Fruit fly (Drosophila melanogaster) whole organism, wandering third instar larva: ENCODE data around the gene Irk2.
A peak's percentile ranks its signal among the peaks of the same experiment; 100 is the strongest.

Experiments
- Abd-B ChIP-seq: fragments of >200 bp; optimal IDR thresholded peaks from 2 replicates; lab custom pipeline; 2017; ENCODE audit warnings: missing biosample characterization, missing genetic modification characterization
- CG9705 ChIP-seq: fragments of 200-800 bp; sonication (Bioruptor generic); optimal IDR thresholded peaks from 2 replicates; lab custom pipeline; 2018; ENCODE audit warnings: missing biosample characterization, mild to moderate bottlenecking, missing genetic modification characterization
- CrebA ChIP-seq: fragments of 200-800 bp; sonication (Bioruptor generic); optimal IDR thresholded peaks from 2 replicates; lab custom pipeline; 2016; ENCODE audit warnings: missing biosample characterization, mild to moderate bottlenecking, missing genetic modification characterization, borderline replicate concordance
- Dfd ChIP-seq: fragments of >200 bp; optimal IDR thresholded peaks from 2 replicates; lab custom pipeline; 2017; ENCODE audit warnings: missing biosample characterization, missing genetic modification characterization
- Dif ChIP-seq: fragments of 200-275, 200-300 bp; sonication (Bioruptor generic); optimal IDR thresholded peaks from 2 replicates; lab custom pipeline; 2018; ENCODE audit warnings: missing biosample characterization, missing genetic modification characterization; ENCODE audit not compliant: partially characterized antibody
- GATAd ChIP-seq: sonication (Bioruptor generic); optimal IDR thresholded peaks from 2 replicates; lab custom pipeline; 2016; ENCODE audit warnings: missing biosample characterization, missing genetic modification characterization
- HLH106 ChIP-seq: fragments of 200-800 bp; optimal IDR thresholded peaks from 3 replicates; lab custom pipeline; 2019; ENCODE audit warnings: missing biosample characterization, mild to moderate bottlenecking, missing genetic modification characterization, moderate library complexity
- Hnf4 ChIP-seq: fragments of 200-800 bp; sonication (Bioruptor generic); optimal IDR thresholded peaks from 2 replicates; lab custom pipeline; 2016; ENCODE audit warnings: missing biosample characterization, mild to moderate bottlenecking, missing genetic modification characterization
- Hr78 ChIP-seq: fragments of >200 bp; optimal IDR thresholded peaks from 2 replicates; lab custom pipeline; 2017; ENCODE audit warnings: missing biosample characterization, missing genetic modification characterization
- Hr83 ChIP-seq: fragments of 200-300 bp; sonication (Bioruptor generic); optimal IDR thresholded peaks from 2 replicates; lab custom pipeline; 2016; ENCODE audit warnings: missing biosample characterization, mild to moderate bottlenecking, missing genetic modification characterization, moderate library complexity; ENCODE audit not compliant: poor library complexity, severe bottlenecking
- Jra ChIP-seq: sonication (Bioruptor generic); optimal IDR thresholded peaks from 2 replicates; lab custom pipeline; 2016; ENCODE audit warnings: missing biosample characterization, missing genetic modification characterization
- Mio ChIP-seq: sonication (Bioruptor generic); optimal IDR thresholded peaks from 2 replicates; lab custom pipeline; 2016; ENCODE audit warnings: missing biosample characterization, missing genetic modification characterization
- Myc ChIP-seq: fragments of >200 bp; optimal IDR thresholded peaks from 2 replicates; lab custom pipeline; 2017
- N ChIP-seq: fragments of >200 bp; optimal IDR thresholded peaks from 2 replicates; lab custom pipeline; 2018; ENCODE audit warnings: missing biosample characterization, missing external identifiers, missing genetic modification characterization
- Vsx2 ChIP-seq: fragments of 200-300, 225-300 bp; sonication (Bioruptor generic); optimal IDR thresholded peaks from 2 replicates; lab custom pipeline; 2018; ENCODE audit warnings: missing biosample characterization, missing genetic modification characterization; ENCODE audit not compliant: partially characterized antibody
- br ChIP-seq: fragments of 200-800 bp; sonication (Bioruptor generic); optimal IDR thresholded peaks from 2 replicates; lab custom pipeline; 2016; ENCODE audit warnings: missing biosample characterization, missing genetic modification characterization
- dl ChIP-seq, 2 experiments: fragments of 175-275, 200-275 bp in 1 of 2; fragments of 200-275 bp in 1 of 2; sonication (Bioruptor generic); optimal IDR thresholded peaks; lab custom pipeline; 2018; ENCODE audit warnings: mild to moderate bottlenecking in 2 of 2, missing biosample characterization in 2 of 2, missing genetic modification characterization in 2 of 2, moderate library complexity in 2 of 2; ENCODE audit not compliant: partially characterized antibody in 2 of 2, insufficient read depth in 1 of 2
- dmrt93B ChIP-seq: fragments of 200-800 bp; sonication (Bioruptor generic); optimal IDR thresholded peaks from 2 replicates; lab custom pipeline; 2018; ENCODE audit warnings: missing biosample characterization, mild to moderate bottlenecking, missing genetic modification characterization
- dsf ChIP-seq: sonication (Bioruptor generic); optimal IDR thresholded peaks from 2 replicates; lab custom pipeline; 2016; ENCODE audit warnings: missing biosample characterization, missing genetic modification characterization, borderline replicate concordance
- ey ChIP-seq: fragments of 200-800 bp; sonication (Bioruptor generic); optimal IDR thresholded peaks from 2 replicates; lab custom pipeline; 2016; ENCODE audit warnings: missing biosample characterization, missing genetic modification characterization
- fru ChIP-seq: fragments of 200-800 bp; sonication (Bioruptor generic); optimal IDR thresholded peaks from 3 replicates; lab custom pipeline; 2016; ENCODE audit warnings: missing biosample characterization, mild to moderate bottlenecking, missing genetic modification characterization
- h ChIP-seq: fragments of 200-800 bp; sonication (Bioruptor generic); optimal IDR thresholded peaks from 3 replicates; lab custom pipeline; 2016; ENCODE audit warnings: missing biosample characterization, mild to moderate bottlenecking, missing genetic modification characterization
- jim ChIP-seq: fragments of 175-275, 200-325 bp; sonication (Bioruptor generic); optimal IDR thresholded peaks from 2 replicates; lab custom pipeline; 2016; ENCODE audit warnings: missing biosample characterization, mild to moderate bottlenecking, missing genetic modification characterization
- pan ChIP-seq: fragments of >200 bp; optimal IDR thresholded peaks from 2 replicates; lab custom pipeline; 2017
- psq ChIP-seq: fragments of 200-800 bp; sonication (Bioruptor generic); optimal IDR thresholded peaks from 3 replicates; lab custom pipeline; 2017; ENCODE audit warnings: missing biosample characterization, mild to moderate bottlenecking, missing genetic modification characterization, moderate library complexity
- rgr ChIP-seq: fragments of 200-800 bp; sonication (Bioruptor generic); optimal IDR thresholded peaks from 3 replicates; lab custom pipeline; 2016; ENCODE audit warnings: missing biosample characterization, mild to moderate bottlenecking, missing genetic modification characterization
- sage ChIP-seq: fragments of 200-800 bp; sonication (Bioruptor generic); optimal IDR thresholded peaks from 2 replicates; lab custom pipeline; 2016; ENCODE audit warnings: missing biosample characterization, mild to moderate bottlenecking, missing genetic modification characterization
- tai ChIP-seq: sonication (Bioruptor generic); optimal IDR thresholded peaks from 2 replicates; lab custom pipeline; 2016; ENCODE audit warnings: missing biosample characterization, missing genetic modification characterization
- usp ChIP-seq: fragments of >200 bp; optimal IDR thresholded peaks from 2 replicates; lab custom pipeline; 2017; ENCODE audit warnings: missing biosample characterization, missing genetic modification characterization
- woc ChIP-seq: sonication (Bioruptor generic); optimal IDR thresholded peaks from 2 replicates; lab custom pipeline; 2016; ENCODE audit warnings: missing biosample characterization, mild to moderate bottlenecking, missing genetic modification characterization

Gene Irk2

DNA sequence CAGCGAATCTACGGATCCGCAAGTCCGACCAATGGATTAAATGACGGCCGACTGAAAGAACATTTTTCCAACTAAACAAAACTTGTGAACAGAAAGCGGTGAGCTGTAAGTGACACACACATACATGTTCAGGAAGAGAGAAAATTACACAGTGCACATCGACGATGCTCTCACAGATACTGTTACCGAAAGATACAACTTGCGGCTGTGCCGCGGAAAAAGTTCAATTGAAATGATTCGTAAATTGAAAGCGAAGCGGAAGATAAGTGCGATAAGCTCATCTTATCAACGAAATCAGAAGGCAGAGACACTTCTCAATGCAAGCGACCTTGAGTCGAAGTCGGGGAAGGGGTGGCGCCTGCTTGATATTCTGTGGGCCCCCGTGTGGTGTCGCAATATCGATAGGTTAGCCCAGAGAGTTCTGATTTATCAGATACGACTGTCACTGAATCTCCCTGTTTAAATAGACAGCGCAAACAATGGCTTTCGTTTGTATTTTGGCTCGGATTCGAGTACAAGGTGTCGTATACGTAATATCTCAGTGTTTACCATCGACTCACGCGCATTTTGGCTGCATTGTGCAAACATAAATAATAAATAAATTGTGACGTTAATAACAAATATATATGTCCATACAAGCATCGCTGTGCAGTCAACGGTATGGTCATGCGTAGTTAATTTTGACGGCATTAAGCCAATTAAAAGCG lies at the start of gene Irk2:
Irk2 (minus strand) TSS at position 51 of the 707 bp plus-strand sequence.
- TF ChIP-seq tai (GFP tag; lab: Kevin White, UChicago), result no peak
- TF ChIP-seq jim (GFP tag; lab: Kevin White, UChicago), result no peak
- no peak for TF ChIP-seq N (GFP tag; lab: Kevin White, UChicago)
- TF ChIP-seq dsf (GFP tag; lab: Kevin White, UChicago), result no peak
- TF ChIP-seq Hr78 (GFP tag; lab: Kevin White, UChicago), result no peak
- no peak for TF ChIP-seq pan (lab: Kevin White, UChicago)
- TF ChIP-seq Abd-B (GFP tag; lab: Kevin White, UChicago), result no peak
- no peak for TF ChIP-seq Mio (GFP tag; lab: Kevin White, UChicago)
- no peak for TF ChIP-seq Hnf4
- no peak for TF ChIP-seq CrebA (GFP tag; lab: Kevin White, UChicago)
- no peak for TF ChIP-seq h (GFP tag; lab: Kevin White, UChicago)
- no peak for TF ChIP-seq Jra (GFP tag; lab: Kevin White, UChicago)
- TF ChIP-seq rgr (GFP tag; lab: Kevin White, UChicago), result no peak
- TF ChIP-seq br (GFP tag; lab: Kevin White, UChicago), result no peak

dm6 chr3R:23557244-23557643 lies 38.0 kb upstream of the Irk2 start, which contains the start of gene beat-IV:
Gene beat-IV, plus strand, starts transcription at chr3R:23557412.
- TF ChIP-seq rgr (GFP tag; lab: Kevin White, UChicago) (no peak), woc (GFP tag; lab: Kevin White, UChicago) (no peak), usp (GFP tag; lab: Kevin White, UChicago) (no peak), tai (GFP tag; lab: Kevin White, UChicago) (no peak), Hr83 (GFP tag; lab: Kevin White, UChicago) (no peak)

- TF ChIP-seq ey, result no peak
- no peak for TF ChIP-seq N (GFP tag; lab: Kevin White, UChicago)
- TF ChIP-seq Dfd (GFP tag; lab: Kevin White, UChicago), result no peak
- no peak for TF ChIP-seq pan (lab: Kevin White, UChicago)
- no peak for TF ChIP-seq Mio (GFP tag; lab: Kevin White, UChicago)
- no peak for TF ChIP-seq fru (GFP tag; lab: Kevin White, UChicago)
- TF ChIP-seq Hr83 (GFP tag; lab: Kevin White, UChicago), result no peak
These were observed 37.6 kb upstream of the Irk2 start, which contains the start of gene CG10164 for dm6 chr3R:23556843-23557242. Gene CG10164, minus strand, starts transcription at chr3R:23556943.

DNA sequence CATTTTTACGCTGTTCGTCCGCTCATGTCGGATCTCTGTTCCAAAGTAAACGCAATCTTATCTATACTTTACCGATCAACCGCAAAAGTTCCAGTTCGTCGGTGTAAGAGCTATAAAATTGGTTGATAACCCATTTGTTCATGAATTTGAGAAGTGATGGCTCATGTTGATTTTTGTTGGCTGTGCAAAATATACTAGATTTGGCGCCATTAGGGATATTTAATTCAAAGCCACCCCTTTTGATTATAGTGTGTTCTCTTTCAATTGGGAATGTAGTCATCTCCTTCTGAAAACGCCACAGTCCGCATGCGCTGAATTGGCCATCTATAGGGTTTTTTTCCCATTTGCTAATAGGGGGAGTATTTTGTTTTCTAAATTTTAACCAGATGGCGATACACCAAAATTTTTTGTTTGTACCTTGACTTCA lies 19.5 kb upstream of the Irk2 start, which contains the start of gene Ugt303B2:
Ugt303B2 (minus strand) TSS at position 190 of the 427 bp plus-strand sequence.
- TF ChIP-seq Myc (lab: Kevin White, UChicago), result no peak
- TF ChIP-seq GATAd (GFP tag; lab: Kevin White, UChicago), result no peak
- TF ChIP-seq Dfd (GFP tag; lab: Kevin White, UChicago), result no peak
- TF ChIP-seq Vsx2 (GFP tag; lab: Kevin White, UChicago), result peak; percentile 9
- no peak for TF ChIP-seq psq
- TF ChIP-seq Mio (GFP tag; lab: Kevin White, UChicago), result no peak
- TF ChIP-seq fru (GFP tag; lab: Kevin White, UChicago), result peak; percentile 47
- TF ChIP-seq sage (GFP tag; lab: Kevin White, UChicago), result no peak
- TF ChIP-seq h (GFP tag; lab: Kevin White, UChicago), result no peak
- TF ChIP-seq pan (lab: Kevin White, UChicago), result no peak
- no peak for TF ChIP-seq tai (GFP tag; lab: Kevin White, UChicago)

- TF ChIP-seq HLH106 (tag; lab: Kevin White, UChicago) (no peak), Abd-B (GFP tag; lab: Kevin White, UChicago) (no peak), woc (GFP tag; lab: Kevin White, UChicago) (no peak), GATAd (GFP tag; lab: Kevin White, UChicago) (no peak), dmrt93B (GFP tag; lab: Kevin White, UChicago) (no peak), CG9705 (GFP tag; lab: Kevin White, UChicago) (no peak), jim (GFP tag; lab: Kevin White, UChicago) (no peak), sage (GFP tag; lab: Kevin White, UChicago) (no peak), br (GFP tag; lab: Kevin White, UChicago) (no peak), dl (GFP tag; optimal IDR thresholded peaks at IDR 0.05; lab: Kevin White, UChicago; ENCODE audit: insufficient read depth in 1 of 2, partially characterized antibody in 2 of 2) (no peak), tai (GFP tag; lab: Kevin White, UChicago) (no peak), fru (GFP tag; lab: Kevin White, UChicago) (no peak), ey (no peak), Hr83 (GFP tag; lab: Kevin White, UChicago) (no peak), Dif (no peak)
These were observed 17.4 kb upstream of the Irk2 start, which contains the start of gene Ugt303B1 for dm6 chr3R:23536610-23537009. Gene Ugt303B1, minus strand, starts transcription at chr3R:23536710.
